Fruit fly (Drosophila melanogaster): ENCODE measurements around the gene CG17234.

dm6 chr2L:2209002-2209401, 43.8 kb upstream of the CG17234 start, which contains the start of gene CG33124:
- TF ChIP-seq Mnt (GFP tag; optimal IDR thresholded peaks at IDR 0.05): no peak
- no peak for TF ChIP-seq Hr96 (GFP tag; optimal IDR thresholded peaks at IDR 0.05)
- no peak for TF ChIP-seq bab1 (GFP tag; optimal IDR thresholded peaks at IDR 0.05)
- TF ChIP-seq tj (GFP tag; optimal IDR thresholded peaks at IDR 0.05): no peak
